Worm (Caenorhabditis elegans) whole organism, late embryonic: ENCODE data around the gene thoc-2.

ENCODE experiments used
- Y22D7AL.16 ChIP-seq: sonication (generic microtip); optimal IDR thresholded peaks from 2 replicates; lab custom pipeline; 2016; ENCODE audit warnings: missing genetic modification characterization, missing compliant biosample characterization
- ama-1 ChIP-seq: fragments of 150-350 bp; optimal IDR thresholded peaks from 2 replicates; lab custom pipeline; 2014
- dmd-4 ChIP-seq: sonication (generic microtip); optimal IDR thresholded peaks from 2 replicates; lab custom pipeline; 2016; ENCODE audit warnings: borderline replicate concordance, missing genetic modification characterization, missing compliant biosample characterization
- fax-1 ChIP-seq: sonication (generic microtip); optimal IDR thresholded peaks from 2 replicates; lab custom pipeline; 2016; ENCODE audit warnings: missing genotype, missing genetic modification characterization, missing compliant biosample characterization
- hlh-30 ChIP-seq: sonication (generic microtip); optimal IDR thresholded peaks from 2 replicates; lab custom pipeline; 2017; ENCODE audit warnings: antibody characterized with exemption, missing genetic modification characterization, missing compliant biosample characterization; ENCODE audit not compliant: insufficient read depth
- madf-2 ChIP-seq: sonication (generic microtip); optimal IDR thresholded peaks from 2 replicates; lab custom pipeline; 2017; ENCODE audit warnings: missing genetic modification characterization, missing compliant biosample characterization
- nhr-232 ChIP-seq: sonication (generic microtip); optimal IDR thresholded peaks from 2 replicates; lab custom pipeline; 2016; ENCODE audit warnings: missing genetic modification characterization, missing compliant biosample characterization
- pax-1 ChIP-seq: fragments of 150-350 bp; optimal IDR thresholded peaks from 2 replicates; lab custom pipeline; 2014; ENCODE audit warnings: missing biosample characterization, missing genetic modification characterization
- pha-4 ChIP-seq: fragments of 150-350 bp; optimal IDR thresholded peaks from 2 replicates; lab custom pipeline; 2018; ENCODE audit warnings: missing biosample characterization, missing genetic modification reagents, missing genetic modification characterization
- pqm-1 ChIP-seq: sonication (generic microtip); optimal IDR thresholded peaks from 2 replicates; lab custom pipeline; 2016; ENCODE audit warnings: missing genetic modification characterization, missing compliant biosample characterization
- unc-42 ChIP-seq: sonication (generic microtip); optimal IDR thresholded peaks from 2 replicates; lab custom pipeline; 2016; ENCODE audit warnings: missing genotype, missing genetic modification characterization, missing compliant biosample characterization
- unc-55 ChIP-seq: sonication (generic microtip); optimal IDR thresholded peaks from 2 replicates; lab custom pipeline; 2017; ENCODE audit warnings: missing biosample characterization, missing genetic modification reagents, missing genetic modification characterization

DNA sequence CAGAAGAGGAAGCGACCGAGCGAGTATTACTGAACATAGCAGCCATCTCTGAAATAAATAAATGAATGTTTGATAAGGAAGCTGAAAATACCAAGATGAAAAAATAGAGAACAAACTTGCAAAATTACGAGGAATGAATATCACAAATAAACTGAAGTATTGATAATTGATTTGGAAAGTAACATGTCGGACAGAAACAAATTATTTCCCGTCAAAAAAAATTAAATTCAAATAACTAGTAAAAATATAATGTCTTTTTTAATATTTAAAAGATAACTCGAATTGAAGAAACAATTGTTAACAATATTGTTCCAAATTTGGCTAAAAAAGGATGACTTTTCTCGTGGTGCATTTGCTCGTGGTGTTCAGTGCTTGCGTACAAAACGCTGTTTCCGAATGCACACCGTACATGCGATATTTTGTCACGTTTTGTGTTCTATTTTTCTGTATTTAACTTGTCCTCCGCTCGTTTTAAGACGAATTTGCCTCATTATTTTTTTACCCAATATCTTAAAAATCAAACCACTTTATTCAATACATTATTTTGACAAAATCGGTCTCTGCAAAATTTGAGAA is 25.9 kb upstream of the thoc-2 start, which contains the start of gene rpn-13:
- TF ChIP-seq Y22D7AL.16 (no peak), madf-2 (tag; lab: Kevin White, UChicago) (no peak), pha-4 (tag; lab: Kevin White, UChicago) (no peak), fax-1 (no peak), ama-1 (no peak), hlh-30 (peak; percentile 70), dmd-4 (no peak), unc-42 (tag; lab: Kevin White, UChicago) (no peak), nhr-232 (tag; lab: Kevin White, UChicago) (no peak), pqm-1 (tag; lab: Kevin White, UChicago) (no peak), unc-55 (GFP tag; lab: Kevin White, UChicago) (no peak), pax-1 (no peak)
